Worm (Caenorhabditis elegans) whole organism, young adult: ENCODE results near the gene nspg-6.
A peak's percentile ranks its signal among the peaks of the same experiment; 100 is the strongest.

ENCODE experiments used
- F22D6.2 ChIP-seq: sonication (generic microtip); optimal IDR thresholded peaks from 2 replicates; lab custom pipeline; 2016; ENCODE audit warnings: mild to moderate bottlenecking, missing genetic modification characterization, missing compliant biosample characterization
- F23B12.7 ChIP-seq: sonication (generic microtip); optimal IDR thresholded peaks from 2 replicates; lab custom pipeline; 2017; ENCODE audit warnings: missing genetic modification characterization, mild to moderate bottlenecking, missing compliant biosample characterization, antibody characterized with exemption, moderate library complexity; ENCODE audit not compliant: insufficient read depth
- F33H1.4 ChIP-seq: fragments of 200-800 bp; sonication (Bioruptor generic); IDR thresholded peaks from 2 replicates; pipeline ENCODE4 v1.3.6; 2022; ENCODE audit warnings: missing genetic modification reagents, missing genetic modification characterization, missing compliant biosample characterization
- akir-1 ChIP-seq: fragments of 200-800 bp; sonication (Bioruptor generic); optimal IDR thresholded peaks from 2 replicates; lab custom pipeline; 2018; ENCODE audit warnings: mild to moderate bottlenecking, missing genetic modification characterization, moderate library complexity, missing compliant biosample characterization
- ama-1 ChIP-seq, 3 experiments: fragments of 150-350 bp in 1 of 3; sonication (generic microtip) in 2 of 3; optimal IDR thresholded peaks; 2 replicates each; lab custom pipeline; 2014 to 2018; ENCODE audit warnings: missing biosample characterization in 2 of 3, missing genetic modification characterization in 2 of 3, missing genetic modification reagents in 2 of 3
- efl-1 ChIP-seq: fragments of 150-350 bp; optimal IDR thresholded peaks from 2 replicates; lab custom pipeline; 2014; ENCODE audit warnings: missing biosample characterization, missing genetic modification reagents, missing genetic modification characterization
- ets-4 ChIP-seq: fragments of 200-800 bp; sonication (Bioruptor generic); optimal IDR thresholded peaks from 2 replicates; lab custom pipeline; 2018; ENCODE audit warnings: mild to moderate bottlenecking, missing genetic modification characterization, missing compliant biosample characterization
- lsl-1 ChIP-seq: fragments of 200-800 bp; sonication (Bioruptor generic); optimal IDR thresholded peaks from 2 replicates; lab custom pipeline; 2018; ENCODE audit warnings: mild to moderate bottlenecking, missing genetic modification characterization, moderate library complexity, missing compliant biosample characterization
- madf-10 ChIP-seq: sonication (generic microtip); optimal IDR thresholded peaks from 2 replicates; lab custom pipeline; 2016; ENCODE audit warnings: mild to moderate bottlenecking, missing genetic modification characterization, missing compliant biosample characterization
- unc-130 ChIP-seq: sonication (generic microtip); optimal IDR thresholded peaks from 2 replicates; lab custom pipeline; 2016; ENCODE audit warnings: missing genetic modification reagents, missing genetic modification characterization, missing compliant biosample characterization
- unc-62 ChIP-seq: fragments of 150-350 bp; optimal IDR thresholded peaks from 2 replicates; lab custom pipeline; 2014; ENCODE audit warnings: missing biosample characterization, missing genetic modification reagents, missing genetic modification characterization

- no peak for TF ChIP-seq F22D6.2 (tag; lab: Kevin White, UChicago)
- no peak for TF ChIP-seq unc-130 (GFP tag; lab: Kevin White, UChicago)
- TF ChIP-seq ama-1 (optimal IDR thresholded peaks at IDR 0.05; lab: Kevin White, UChicago) = peak; percentile 78
- TF ChIP-seq ama-1 (GFP tag; optimal IDR thresholded peaks at IDR 0.05; lab: Kevin White, UChicago) = peak in 1 of 2 experiments; percentile 78
- no peak for TF ChIP-seq ets-4 (GFP tag; lab: Kevin White, UChicago)
- no peak for TF ChIP-seq lsl-1 (GFP tag; lab: Kevin White, UChicago)
- TF ChIP-seq efl-1 (GFP tag; lab: Kevin White, UChicago) = no peak
- no peak for TF ChIP-seq unc-62 (GFP tag; lab: Kevin White, UChicago)
- TF ChIP-seq F33H1.4 = peak; percentile 33; the same call in 1 of the 2 replicates
- TF ChIP-seq madf-10 (tag; lab: Kevin White, UChicago) = no peak
- TF ChIP-seq akir-1 (GFP tag; lab: Kevin White, UChicago) = no peak
- TF ChIP-seq F23B12.7 = no peak
Observed at ce11 chrIII:7338693-7339092, 23.9 kb upstream of the nspg-6 start, which contains the start of gene kap-1.
